Fruit fly (Drosophila melanogaster) whole organism, embryonic: ENCODE results near the gene Glg1.

Experiments
- CG10366 ChIP-seq: fragments of 200-800 bp; sonication (Bioruptor generic); IDR thresholded peaks from 2 replicates; pipeline ENCODE4 v1.3.6; 2022; ENCODE audit warnings: missing biosample characterization, missing genetic modification characterization
- CG11723 ChIP-seq: fragments of 200-800 bp; sonication (Bioruptor generic); optimal IDR thresholded peaks from 2 replicates; lab custom pipeline; 2017; ENCODE audit warnings: missing biosample characterization, mild to moderate bottlenecking, missing genetic modification characterization
- CG12299 ChIP-seq: fragments of 200-800 bp; sonication (Bioruptor generic); optimal IDR thresholded peaks from 2 replicates; lab custom pipeline; 2018; ENCODE audit warnings: missing biosample characterization, mild to moderate bottlenecking, missing genetic modification characterization
- CG12744 ChIP-seq: fragments of 200-800 bp; sonication (Bioruptor generic); optimal IDR thresholded peaks from 2 replicates; lab custom pipeline; 2016; ENCODE audit warnings: missing biosample characterization, missing genetic modification characterization
- CG13775 ChIP-seq: fragments of 200-800 bp; sonication (Bioruptor generic); optimal IDR thresholded peaks from 3 replicates; lab custom pipeline; 2017; ENCODE audit warnings: missing biosample characterization, mild to moderate bottlenecking, missing genetic modification characterization
- CG13894 ChIP-seq: fragments of 200-800 bp; sonication (Bioruptor generic); optimal IDR thresholded peaks from 3 replicates; lab custom pipeline; 2018; ENCODE audit warnings: missing biosample characterization, mild to moderate bottlenecking, missing genetic modification characterization, moderate library complexity
- CG14014 ChIP-seq: fragments of 200-800 bp; sonication (Bioruptor generic); IDR thresholded peaks from 2 replicates; pipeline ENCODE4 v1.3.6; 2022; ENCODE audit warnings: missing biosample characterization, missing genetic modification characterization
- CG15269 ChIP-seq: fragments of 200-800 bp; sonication (Bioruptor generic); optimal IDR thresholded peaks from 2 replicates; lab custom pipeline; 2018; ENCODE audit warnings: missing biosample characterization, mild to moderate bottlenecking, missing genetic modification characterization, moderate library complexity
- CG1529 ChIP-seq: fragments of 200-800 bp; sonication (Bioruptor generic); optimal IDR thresholded peaks from 3 replicates; lab custom pipeline; 2018; ENCODE audit warnings: missing biosample characterization, missing genetic modification characterization
- CG16863 ChIP-seq: fragments of 200-800 bp; sonication (Bioruptor generic); optimal IDR thresholded peaks from 3 replicates; lab custom pipeline; 2016; ENCODE audit warnings: missing biosample characterization, missing genetic modification characterization
- CG17186 ChIP-seq: fragments of 200-800 bp; sonication (Bioruptor generic); optimal IDR thresholded peaks from 3 replicates; lab custom pipeline; 2017; ENCODE audit warnings: missing biosample characterization, missing genetic modification reagents, missing genetic modification characterization
- CG17802 ChIP-seq: fragments of 200-800 bp; sonication (Bioruptor generic); optimal IDR thresholded peaks from 2 replicates; lab custom pipeline; 2018; ENCODE audit warnings: missing biosample characterization, mild to moderate bottlenecking, missing genetic modification characterization, moderate library complexity
- CG17912 ChIP-seq: fragments of 200-800 bp; sonication (Bioruptor generic); optimal IDR thresholded peaks from 2 replicates; lab custom pipeline; 2018; ENCODE audit warnings: missing biosample characterization, mild to moderate bottlenecking, missing genetic modification characterization
- CG1792 ChIP-seq: fragments of 200-800 bp; sonication (Bioruptor generic); optimal IDR thresholded peaks from 2 replicates; lab custom pipeline; 2016; ENCODE audit warnings: missing biosample characterization, missing genetic modification characterization
- CG18011 ChIP-seq: fragments of 200-800 bp; sonication (Bioruptor generic); optimal IDR thresholded peaks from 2 replicates; lab custom pipeline; 2017; ENCODE audit warnings: missing biosample characterization, missing genetic modification characterization, mild to moderate bottlenecking, moderate library complexity, missing genotype
- CG18599 ChIP-seq: fragments of 200-800 bp; sonication (Bioruptor generic); optimal IDR thresholded peaks from 3 replicates; lab custom pipeline; 2017; ENCODE audit warnings: missing biosample characterization, missing genetic modification characterization, mild to moderate bottlenecking, moderate library complexity, missing genetic modification reagents
- CG2116 ChIP-seq: fragments of 200-800 bp; sonication (Bioruptor generic); optimal IDR thresholded peaks from 3 replicates; lab custom pipeline; 2018; ENCODE audit warnings: missing biosample characterization, mild to moderate bottlenecking, missing genetic modification characterization
- CG31441 ChIP-seq: fragments of 200-800 bp; sonication (Bioruptor generic); IDR thresholded peaks from 2 replicates; pipeline ENCODE4 v1.3.6; 2022; ENCODE audit warnings: missing biosample characterization, missing genetic modification characterization
- CG4820 ChIP-seq: fragments of 200-800 bp; sonication (Bioruptor generic); optimal IDR thresholded peaks from 3 replicates; lab custom pipeline; 2016; ENCODE audit warnings: missing biosample characterization, missing genetic modification characterization
- CG5953 ChIP-seq: fragments of 200-800 bp; sonication (Bioruptor generic); IDR thresholded peaks from 2 replicates; pipeline ENCODE4 v1.3.6; 2022; ENCODE audit warnings: missing biosample characterization, missing genetic modification characterization
- CG6854 ChIP-seq: fragments of 200-800 bp; sonication (Bioruptor generic); optimal IDR thresholded peaks from 3 replicates; lab custom pipeline; 2017; ENCODE audit warnings: missing biosample characterization, mild to moderate bottlenecking, missing genetic modification characterization
- CG8359 ChIP-seq: fragments of 200-800 bp; sonication (Bioruptor generic); optimal IDR thresholded peaks from 2 replicates; lab custom pipeline; 2017; ENCODE audit warnings: missing biosample characterization, mild to moderate bottlenecking, missing genetic modification characterization, borderline replicate concordance
- Camta ChIP-seq: fragments of 200-800 bp; sonication (Bioruptor generic); optimal IDR thresholded peaks from 2 replicates; lab custom pipeline; 2016; ENCODE audit warnings: missing biosample characterization, missing genetic modification characterization
- D19B ChIP-seq: fragments of 200-800 bp; sonication (Bioruptor generic); optimal IDR thresholded peaks from 2 replicates; lab custom pipeline; 2017; ENCODE audit warnings: missing biosample characterization, mild to moderate bottlenecking, missing genetic modification characterization
- Dp ChIP-seq: fragments of 200-800 bp; sonication (Bioruptor generic); optimal IDR thresholded peaks from 2 replicates; lab custom pipeline; 2018; ENCODE audit warnings: missing biosample characterization, mild to moderate bottlenecking, missing genetic modification characterization, moderate library complexity
- Hand ChIP-seq: fragments of 200-800 bp; sonication (Bioruptor generic); optimal IDR thresholded peaks from 2 replicates; lab custom pipeline; 2017; ENCODE audit warnings: mild to moderate bottlenecking, missing biosample characterization, missing genetic modification reagents, missing genetic modification characterization
- Lhr ChIP-seq: fragments of 200-800 bp; sonication (Bioruptor generic); optimal IDR thresholded peaks from 3 replicates; lab custom pipeline; 2017; ENCODE audit warnings: mild to moderate bottlenecking, missing biosample characterization, missing genetic modification reagents, missing genetic modification characterization
- MTF-1 ChIP-seq: fragments of 200-800 bp; sonication (Bioruptor generic); optimal IDR thresholded peaks from 2 replicates; lab custom pipeline; 2018; ENCODE audit warnings: missing biosample characterization, mild to moderate bottlenecking, missing genetic modification characterization, borderline replicate concordance
- Med ChIP-seq: fragments of 200-800 bp; sonication (Bioruptor generic); peaks from one replicate; lab custom pipeline; 2016; ENCODE audit warnings: missing biosample characterization, missing genetic modification characterization, mild to moderate bottlenecking, inconsistent platforms, moderate library complexity
- NfI ChIP-seq: fragments of 200-800 bp; sonication (Bioruptor generic); optimal IDR thresholded peaks from 3 replicates; lab custom pipeline; 2018; ENCODE audit warnings: missing biosample characterization, mild to moderate bottlenecking, missing genetic modification characterization, moderate library complexity
- Side ChIP-seq: fragments of 200-800 bp; sonication (Bioruptor generic); optimal IDR thresholded peaks from 2 replicates; lab custom pipeline; 2016; ENCODE audit warnings: missing biosample characterization, missing genetic modification characterization
- Spps ChIP-seq: fragments of 200-800 bp; sonication (Bioruptor generic); optimal IDR thresholded peaks from 2 replicates; lab custom pipeline; 2018; ENCODE audit warnings: missing biosample characterization, mild to moderate bottlenecking, missing genetic modification characterization
- Trl ChIP-seq, 3 experiments: fragments of >200 bp in 2 of 3; fragments of 200-800 bp in 1 of 3; sonication (Bioruptor generic) in 1 of 3; optimal IDR thresholded peaks; 2 replicates in 1 of 3; 3 replicates in 2 of 3; lab custom pipeline; 2016 to 2017; ENCODE audit warnings: missing biosample characterization in 1 of 3, missing genetic modification characterization in 1 of 3
- aop ChIP-seq: fragments of 200-800 bp; sonication (Bioruptor generic); IDR thresholded peaks from 2 replicates; pipeline ENCODE4 v1.3.6; 2022; ENCODE audit warnings: missing biosample characterization, missing genetic modification characterization
- ftz-f1 ChIP-seq: fragments of 200-800 bp; sonication (Bioruptor generic); optimal IDR thresholded peaks from 2 replicates; lab custom pipeline; 2016; ENCODE audit warnings: missing biosample characterization, missing genetic modification characterization
- fu2 ChIP-seq: fragments of 200-800 bp; sonication (Bioruptor generic); optimal IDR thresholded peaks from 2 replicates; lab custom pipeline; 2016; ENCODE audit warnings: missing biosample characterization, missing genetic modification characterization
- gcm2 ChIP-seq: fragments of 200-800 bp; sonication (Bioruptor generic); optimal IDR thresholded peaks from 2 replicates; lab custom pipeline; 2016; ENCODE audit warnings: missing biosample characterization, missing genetic modification characterization
- kni ChIP-seq: fragments of 200-800 bp; sonication (Bioruptor generic); optimal IDR thresholded peaks from 3 replicates; lab custom pipeline; 2017; ENCODE audit warnings: mild to moderate bottlenecking, missing biosample characterization, missing genetic modification reagents, missing genetic modification characterization
- knrl ChIP-seq: fragments of 200-800 bp; sonication (Bioruptor generic); IDR thresholded peaks from 3 replicates; pipeline ENCODE4 v1.3.6; 2022; ENCODE audit warnings: missing biosample characterization, missing genetic modification characterization; ENCODE audit not compliant: partially characterized antibody
- nerfin-1 ChIP-seq: fragments of 200-800 bp; sonication (Bioruptor generic); optimal IDR thresholded peaks from 3 replicates; lab custom pipeline; 2019; ENCODE audit warnings: missing biosample characterization, mild to moderate bottlenecking, missing genetic modification characterization, moderate library complexity
- pan ChIP-seq, 4 experiments: fragments of >200 bp in 3 of 4; fragments of 200-800 bp in 1 of 4; sonication (Bioruptor generic) in 1 of 4; optimal IDR thresholded peaks in 3 of 4; IDR thresholded peaks in 1 of 4; 2 replicates each; pipeline versions ENCODE4 v1.3.6 to Lab custom; 2017 to 2022; ENCODE audit warnings: missing biosample characterization in 2 of 4, missing genetic modification characterization in 2 of 4, mixed read lengths in 1 of 4
- peb ChIP-seq: fragments of 200-800 bp; sonication (Bioruptor generic); IDR thresholded peaks from 2 replicates; pipeline ENCODE4 v1.3.6; 2022; ENCODE audit warnings: missing biosample characterization, missing genetic modification characterization
- ranshi ChIP-seq: fragments of 200-800 bp; sonication (Bioruptor generic); IDR thresholded peaks from 2 replicates; pipeline ENCODE4 v1.3.6; 2022; ENCODE audit warnings: missing biosample characterization, missing genetic modification characterization
- sc ChIP-seq, 3 experiments: fragments of >200 bp in 2 of 3; fragments of 200-800 bp in 1 of 3; sonication (Bioruptor generic) in 1 of 3; optimal IDR thresholded peaks; 2 replicates in 2 of 3; 3 replicates in 1 of 3; lab custom pipeline; 2017; ENCODE audit warnings: mild to moderate bottlenecking in 1 of 3, missing biosample characterization in 1 of 3, missing genetic modification characterization in 1 of 3, missing genetic modification reagents in 1 of 3
- sqz ChIP-seq: fragments of 200-800 bp; sonication (Bioruptor generic); optimal IDR thresholded peaks from 3 replicates; lab custom pipeline; 2018; ENCODE audit warnings: missing biosample characterization, mild to moderate bottlenecking, missing genetic modification characterization
- stc ChIP-seq: fragments of 200-800 bp; sonication (Bioruptor generic); IDR thresholded peaks from 2 replicates; pipeline ENCODE4 v1.3.6; 2022; ENCODE audit warnings: missing biosample characterization, missing genetic modification characterization
- yki ChIP-seq: fragments of >200 bp; optimal IDR thresholded peaks from 3 replicates; lab custom pipeline; 2018
- zfh1 ChIP-seq: fragments of 200-800 bp; sonication (Bioruptor generic); IDR thresholded peaks from 3 replicates; pipeline ENCODE4 v1.3.6; 2022; ENCODE audit warnings: missing biosample characterization, missing genetic modification characterization

Gene Glg1

dm6 chr3L:21509488-21510122 is 2.3 kb upstream of the Glg1 start (continued):
- TF ChIP-seq gcm2 (GFP tag; lab: Kevin White, UChicago) (no peak), CG31441 (no peak; the same call in 1 of the 2 replicates), CG4820 (no peak), CG18599 (GFP tag; lab: Kevin White, UChicago) (peak; percentile 35), MTF-1 (GFP tag; lab: Kevin White, UChicago) (no peak), sc (optimal IDR thresholded peaks at IDR 0.05; lab: Kevin White, UChicago) (no peak), sc (GFP tag; optimal IDR thresholded peaks at IDR 0.05; lab: Kevin White, UChicago) (no peak), CG5953 (no peak), sqz (GFP tag; lab: Kevin White, UChicago) (no peak), Lhr (no peak), CG18011 (GFP tag; lab: Kevin White, UChicago) (no peak), Side (GFP tag; lab: Kevin White, UChicago) (no peak), nerfin-1 (tag; lab: Kevin White, UChicago) (no peak), CG10366 (GFP tag; lab: Robert Waterston, UW) (0 out of 2 replicates have a peak, but pooled peaks have one; percentile 12), CG13775 (GFP tag; lab: Kevin White, UChicago) (peak; percentile 28), ranshi (GFP tag; lab: Robert Waterston, UW) (no peak), CG2116 (GFP tag; lab: Kevin White, UChicago) (no peak), CG16863 (GFP tag; lab: Kevin White, UChicago) (no peak), stc (GFP tag; lab: Robert Waterston, UW) (no peak), peb (GFP tag; lab: Robert Waterston, UW) (no peak), zfh1 (0 out of 3 replicates have a peak, but pooled peaks have one; percentile 34), CG14014 (GFP tag; lab: Robert Waterston, UW) (0 out of 2 replicates have a peak, but pooled peaks have one; percentile 25), D19B (GFP tag; lab: Kevin White, UChicago) (no peak), Camta (GFP tag; lab: Kevin White, UChicago) (peak; percentile 23), CG8359 (GFP tag; lab: Kevin White, UChicago) (peak; percentile 3), aop (0 out of 2 replicates have a peak, but pooled peaks have one; percentile 21), CG6854 (GFP tag; lab: Kevin White, UChicago) (no peak), fu2 (GFP tag; lab: Kevin White, UChicago) (peak; percentile 19), CG1792 (GFP tag; lab: Kevin White, UChicago) (peak; percentile 16), CG12299 (no peak), CG15269 (tag; lab: Kevin White, UChicago) (peak; percentile 53), CG17802 (tag; lab: Kevin White, UChicago) (no peak), Trl (optimal IDR thresholded peaks at IDR 0.05; lab: Kevin White, UChicago) (peak; percentile 63 to 74), Trl (GFP tag; optimal IDR thresholded peaks at IDR 0.05; lab: Kevin White, UChicago) (peak; percentile 14), CG17912 (GFP tag; lab: Kevin White, UChicago) (no peak), knrl (no peak), CG11723 (GFP tag; lab: Kevin White, UChicago) (no peak), Dp (GFP tag; lab: Kevin White, UChicago) (no peak), CG12744 (GFP tag; lab: Kevin White, UChicago) (no peak), CG1529 (GFP tag; lab: Kevin White, UChicago) (no peak), CG17186 (no peak), ftz-f1 (GFP tag; lab: Kevin White, UChicago) (no peak), pan (optimal IDR thresholded peaks at IDR 0.05; lab: Kevin White, UChicago) (no peak), pan (GFP tag; optimal IDR thresholded peaks at IDR 0.05 in 1 of 2, IDR thresholded peaks at IDR 0.05 in 1 of 2) (no peak), Spps (tag; lab: Kevin White, UChicago) (no peak), Hand (GFP tag; lab: Kevin White, UChicago) (peak; percentile 35), CG13894 (tag; lab: Kevin White, UChicago) (no peak), Med (GFP tag; lab: Kevin White, UChicago) (peak; percentile 71), kni (no peak), NfI (peak; percentile 31), yki (lab: Kevin White, UChicago) (no peak)
